Worm (Caenorhabditis elegans): ENCODE results near the gene Y73F8A.32.
"Not testable (repeated sequence)": the region's sequence is repeated elsewhere in the genome, so short reads cannot be mapped to it uniquely, and the experiment has no call there.

DNA sequence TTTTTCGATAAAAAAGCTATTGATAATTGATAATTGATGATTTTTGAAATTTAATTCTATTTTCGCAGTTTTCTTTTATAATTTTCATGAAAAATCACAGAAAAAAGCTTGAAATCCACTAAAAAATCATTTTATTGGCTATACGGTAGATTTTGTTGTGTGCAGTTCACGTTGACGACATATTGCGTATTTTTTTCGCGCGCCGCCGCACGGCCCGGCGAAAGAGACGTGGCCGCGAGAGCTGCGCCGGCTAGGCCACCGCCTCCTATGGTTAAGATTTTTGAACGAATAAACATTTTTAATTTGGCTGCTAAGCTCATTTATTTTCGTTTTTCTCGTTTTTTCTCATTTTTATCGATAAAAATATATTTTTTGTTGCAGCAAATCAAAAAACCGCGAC is 7.6 kb upstream of the Y73F8A.32 start:
- not testable (repeated sequence) for TF ChIP-seq zip-2 (tag; optimal IDR thresholded peaks at IDR 0.05); nhr-28 (tag; optimal IDR thresholded peaks at IDR 0.05); mdl-1 (tag; optimal IDR thresholded peaks at IDR 0.05); ztf-11 (tag; optimal IDR thresholded peaks at IDR 0.05); lin-15B (tag; optimal IDR thresholded peaks at IDR 0.05); nhr-25 (tag; optimal IDR thresholded peaks at IDR 0.05; ENCODE audit: borderline replicate concordance, insufficient read depth); F44E2.7 (GFP tag; IDR thresholded peaks at IDR 0.05); lir-3 (tag; optimal IDR thresholded peaks at IDR 0.05); nhr-11 (tag; optimal IDR thresholded peaks at IDR 0.05); skn-1 (tag; optimal IDR thresholded peaks at IDR 0.05)
- TF ChIP-seq aha-1 (tag): peak; percentile 22
